Worm (Caenorhabditis elegans) whole organism, L4 larva: ENCODE data around the gene atg-18.

ENCODE experiments used
- D1046.2 ChIP-seq: fragments of 200-800 bp; sonication (Bioruptor generic); IDR thresholded peaks from 2 replicates; pipeline ENCODE4 v1.3.6; 2022; ENCODE audit warnings: missing genetic modification characterization, missing compliant biosample characterization
- F37D6.2 ChIP-seq: sonication (generic microtip); optimal IDR thresholded peaks from 2 replicates; lab custom pipeline; 2016; ENCODE audit warnings: mild to moderate bottlenecking, missing genetic modification characterization, missing compliant biosample characterization
- F49E8.2 ChIP-seq: sonication (generic microtip); optimal IDR thresholded peaks from 2 replicates; lab custom pipeline; 2016; ENCODE audit warnings: missing compliant biosample characterization, mild to moderate bottlenecking, missing genetic modification characterization, borderline replicate concordance
- ZK546.5 ChIP-seq, 2 experiments: sonication (generic microtip); optimal IDR thresholded peaks; 2 replicates each; lab custom pipeline; 2017; ENCODE audit warnings: missing biosample characterization in 2 of 2, missing genetic modification characterization in 2 of 2
- aha-1 ChIP-seq: fragments of 150-350 bp; peaks from one replicate; lab custom pipeline; 2014; ENCODE audit warnings: missing biosample characterization, missing genetic modification characterization
- aly-2 ChIP-seq: sonication (generic microtip); optimal IDR thresholded peaks from 2 replicates; lab custom pipeline; 2018; ENCODE audit warnings: missing biosample characterization, missing genetic modification characterization
- arid-1 ChIP-seq: fragments of 200-800 bp; sonication (Bioruptor generic); conservative IDR thresholded peaks from 2 replicates; pipeline ENCODE4 v1.3.6; 2022; ENCODE audit warnings: missing genetic modification reagents, missing genetic modification characterization, missing compliant biosample characterization
- attf-4 ChIP-seq: sonication (generic microtip); optimal IDR thresholded peaks from 3 replicates; lab custom pipeline; 2017; ENCODE audit warnings: missing biosample characterization, missing genetic modification characterization
- ceh-62 ChIP-seq: sonication (generic microtip); optimal IDR thresholded peaks from 2 replicates; lab custom pipeline; 2017; ENCODE audit warnings: missing biosample characterization, missing genetic modification characterization
- cey-2 ChIP-seq: sonication (generic microtip); optimal IDR thresholded peaks from 3 replicates; lab custom pipeline; 2017; ENCODE audit warnings: missing genetic modification characterization, mild to moderate bottlenecking, missing compliant biosample characterization, antibody characterized with exemption, borderline replicate concordance; ENCODE audit not compliant: insufficient read depth
- ctbp-1 ChIP-seq: fragments of 200-800 bp; sonication (Bioruptor generic); IDR thresholded peaks from 2 replicates; pipeline ENCODE4 v1.3.6; 2022; ENCODE audit warnings: missing genetic modification reagents, missing genetic modification characterization, missing compliant biosample characterization
- daf-12 ChIP-seq: fragments of 150-350 bp; optimal IDR thresholded peaks from 2 replicates; lab custom pipeline; 2014; ENCODE audit warnings: missing biosample characterization, missing genetic modification reagents, missing genetic modification characterization
- daf-16 ChIP-seq, 3 experiments: sonication (generic microtip); optimal IDR thresholded peaks; 2 replicates each; lab custom pipeline; 2016 to 2017; ENCODE audit warnings: missing genetic modification characterization in 3 of 3, missing genetic modification reagents in 3 of 3, mild to moderate bottlenecking in 2 of 3, missing compliant biosample characterization in 2 of 3, missing biosample characterization in 1 of 3, moderate library complexity in 1 of 3
- daf-19 ChIP-seq: fragments of 200-800 bp; sonication (Bioruptor generic); conservative IDR thresholded peaks from 2 replicates; pipeline ENCODE4 v1.3.6; 2022; ENCODE audit warnings: missing genetic modification characterization, missing compliant biosample characterization
- duxl-1 ChIP-seq: sonication (generic microtip); optimal IDR thresholded peaks from 2 replicates; lab custom pipeline; 2016; ENCODE audit warnings: mild to moderate bottlenecking, missing genetic modification characterization, moderate library complexity, missing compliant biosample characterization; ENCODE audit not compliant: poor library complexity
- egl-27 ChIP-seq: sonication (generic microtip); optimal IDR thresholded peaks from 3 replicates; lab custom pipeline; 2017; ENCODE audit warnings: missing biosample characterization, missing genetic modification reagents, missing genetic modification characterization
- egl-43 ChIP-seq: fragments of 200-800 bp; sonication (Bioruptor generic); IDR thresholded peaks from 2 replicates; pipeline ENCODE4 v1.3.6; 2022; ENCODE audit warnings: missing genetic modification reagents, missing genetic modification characterization, missing compliant biosample characterization
- fkh-10 ChIP-seq: fragments of 150-350 bp; optimal IDR thresholded peaks from 2 replicates; lab custom pipeline; 2014; ENCODE audit warnings: missing biosample characterization, missing genetic modification reagents, missing genetic modification characterization
- hlh-30 ChIP-seq: sonication (generic microtip); optimal IDR thresholded peaks from 2 replicates; lab custom pipeline; 2017; ENCODE audit warnings: antibody characterized with exemption, mild to moderate bottlenecking, missing genetic modification characterization, missing compliant biosample characterization; ENCODE audit not compliant: insufficient read depth
- hmg-1.1 ChIP-seq: fragments of 200-800 bp; sonication (Bioruptor generic); IDR thresholded peaks from 2 replicates; pipeline ENCODE4 v1.3.6; 2022; ENCODE audit warnings: missing genetic modification reagents, missing genetic modification characterization, missing compliant biosample characterization
- jun-1 ChIP-seq: fragments of 150-350 bp; optimal IDR thresholded peaks from 2 replicates; lab custom pipeline; 2014; ENCODE audit warnings: missing biosample characterization, missing genetic modification reagents, missing genetic modification characterization
- lim-7 ChIP-seq: fragments of 200-800 bp; sonication (Bioruptor generic); IDR thresholded peaks from 2 replicates; pipeline ENCODE4 v1.3.6; 2022; ENCODE audit warnings: missing genetic modification characterization, missing compliant biosample characterization
- lin-13 ChIP-seq: fragments of 150-350 bp; optimal IDR thresholded peaks from 2 replicates; lab custom pipeline; 2014; ENCODE audit warnings: missing biosample characterization, missing genetic modification reagents, missing genetic modification characterization
- lin-38 ChIP-seq: fragments of 200-800 bp; sonication (Bioruptor generic); IDR thresholded peaks from 2 replicates; pipeline ENCODE4 v1.3.6; 2022; ENCODE audit warnings: missing genetic modification reagents, missing genetic modification characterization, missing compliant biosample characterization
- lin-39 ChIP-seq: fragments of 150-350 bp; optimal IDR thresholded peaks from 2 replicates; lab custom pipeline; 2014; ENCODE audit warnings: missing biosample characterization, missing genetic modification reagents, missing genetic modification characterization
- lir-3 ChIP-seq: sonication (generic microtip); optimal IDR thresholded peaks from 2 replicates; lab custom pipeline; 2016; ENCODE audit warnings: mild to moderate bottlenecking, missing genetic modification characterization, missing compliant biosample characterization
- lsy-2 ChIP-seq, 2 experiments: fragments of 150-350 bp in 1 of 2; sonication (generic microtip) in 1 of 2; optimal IDR thresholded peaks; 2 replicates each; lab custom pipeline; 2014 to 2017; ENCODE audit warnings: missing biosample characterization in 2 of 2, missing genetic modification characterization in 2 of 2
- madf-9 ChIP-seq: fragments of 200-800 bp; sonication (Bioruptor generic); conservative IDR thresholded peaks from 2 replicates; pipeline ENCODE4 v1.3.6; 2022; ENCODE audit warnings: missing genetic modification reagents, missing genetic modification characterization, missing compliant biosample characterization
- mes-2 ChIP-seq: sonication (generic microtip); optimal IDR thresholded peaks from 2 replicates; lab custom pipeline; 2016; ENCODE audit warnings: missing genotype, mild to moderate bottlenecking, missing genetic modification characterization, missing compliant biosample characterization; ENCODE audit not compliant: poor library complexity, severe bottlenecking
- mxl-2 ChIP-seq: fragments of 200-800 bp; sonication (Bioruptor generic); conservative IDR thresholded peaks from 2 replicates; pipeline ENCODE4 v1.3.6; 2022; ENCODE audit warnings: missing genetic modification reagents, missing genetic modification characterization, missing compliant biosample characterization
- mxl-3 ChIP-seq: fragments of 200-800 bp; sonication (Bioruptor generic); optimal IDR thresholded peaks from 2 replicates; lab custom pipeline; 2018; ENCODE audit warnings: mild to moderate bottlenecking, missing genetic modification characterization, missing compliant biosample characterization
- nhr-10 ChIP-seq: fragments of 150-350 bp; optimal IDR thresholded peaks from 2 replicates; lab custom pipeline; 2014; ENCODE audit warnings: missing biosample characterization, missing genetic modification characterization
- nhr-25 ChIP-seq: sonication (generic microtip); optimal IDR thresholded peaks from 2 replicates; lab custom pipeline; 2017; ENCODE audit warnings: missing genetic modification characterization, mild to moderate bottlenecking, missing compliant biosample characterization, antibody characterized with exemption, moderate library complexity, borderline replicate concordance; ENCODE audit not compliant: insufficient read depth
- nhr-28 ChIP-seq: fragments of 150-350 bp; optimal IDR thresholded peaks from 2 replicates; lab custom pipeline; 2014; ENCODE audit warnings: missing biosample characterization, missing genetic modification characterization
- nhr-48 ChIP-seq: sonication (generic microtip); optimal IDR thresholded peaks from 2 replicates; lab custom pipeline; 2016; ENCODE audit warnings: mild to moderate bottlenecking, missing genetic modification characterization, missing compliant biosample characterization
- nhr-76 ChIP-seq: fragments of 150-350 bp; optimal IDR thresholded peaks from 2 replicates; lab custom pipeline; 2014; ENCODE audit warnings: missing biosample characterization, missing genetic modification characterization
- pha-4 ChIP-seq, 2 experiments: fragments of 150-350 bp in 1 of 2; fragments of 200-800 bp in 1 of 2; sonication (Bioruptor generic) in 1 of 2; IDR thresholded peaks in 1 of 2; optimal IDR thresholded peaks in 1 of 2; 2 replicates each; pipeline versions ENCODE4 v1.3.6 to Lab custom; 2014 to 2022; ENCODE audit warnings: missing genetic modification characterization in 2 of 2, missing genetic modification reagents in 2 of 2, missing biosample characterization in 1 of 2, missing compliant biosample characterization in 1 of 2
- pqm-1 ChIP-seq: sonication (generic microtip); optimal IDR thresholded peaks from 2 replicates; lab custom pipeline; 2017; ENCODE audit warnings: missing biosample characterization, missing genetic modification characterization
- saeg-2 ChIP-seq: fragments of 200-800 bp; sonication (Bioruptor generic); IDR thresholded peaks from 2 replicates; pipeline ENCODE4 v1.3.6; 2022; ENCODE audit warnings: missing genetic modification reagents, missing genetic modification characterization, missing compliant biosample characterization
- snpc-1.2 ChIP-seq: fragments of 200-800 bp; sonication (Bioruptor generic); IDR thresholded peaks from 2 replicates; pipeline ENCODE4 v1.3.6; 2022; ENCODE audit warnings: missing genetic modification reagents, missing genetic modification characterization, missing compliant biosample characterization
- spr-1 ChIP-seq: sonication (generic microtip); optimal IDR thresholded peaks from 2 replicates; lab custom pipeline; 2016; ENCODE audit warnings: mild to moderate bottlenecking, missing genetic modification characterization, missing compliant biosample characterization
- tag-97 ChIP-seq: fragments of 200-800 bp; sonication (Bioruptor generic); IDR thresholded peaks from 2 replicates; pipeline ENCODE4 v1.3.6; 2022; ENCODE audit warnings: missing genetic modification characterization, missing compliant biosample characterization
- unc-62 ChIP-seq, 3 experiments: fragments of 150-350 bp in 1 of 3; sonication (generic microtip); optimal IDR thresholded peaks in 2 of 3; peaks in 1 of 3; 1 replicate in 1 of 3; 2 replicates in 2 of 3; lab custom pipeline; 2014 to 2017; ENCODE audit warnings: missing biosample characterization in 3 of 3, missing genetic modification characterization in 3 of 3, missing genetic modification reagents in 3 of 3, missing genotype in 1 of 3
- zfp-3 ChIP-seq: fragments of 200-800 bp; sonication (Bioruptor generic); conservative IDR thresholded peaks from 2 replicates; pipeline ENCODE4 v1.3.6; 2022; ENCODE audit warnings: missing genetic modification reagents, missing genetic modification characterization, missing compliant biosample characterization
- zip-11 ChIP-seq: fragments of 200-800 bp; sonication (Bioruptor generic); IDR thresholded peaks from 2 replicates; pipeline ENCODE4 v1.3.6; 2022; ENCODE audit warnings: missing genetic modification characterization, missing compliant biosample characterization
- zip-2 ChIP-seq: fragments of 150-350 bp; optimal IDR thresholded peaks from 2 replicates; lab custom pipeline; 2014; ENCODE audit warnings: missing biosample characterization, missing genetic modification characterization
- ztf-11 ChIP-seq: fragments of 150-350 bp; optimal IDR thresholded peaks from 2 replicates; lab custom pipeline; 2014; ENCODE audit warnings: missing biosample characterization, missing genetic modification characterization
- ztf-7 ChIP-seq: fragments of 150-350 bp; optimal IDR thresholded peaks from 2 replicates; lab custom pipeline; 2014; ENCODE audit warnings: missing biosample characterization, missing genetic modification characterization

atg-18 gene

ce11 chrV:8651007-8651711 lies 20.0 kb upstream of the atg-18 start:
- TF ChIP-seq lin-39 (tag; lab: Kevin White, UChicago) (no peak), nhr-28 (peak; percentile 77), spr-1 (tag; lab: Kevin White, UChicago) (no peak), zip-11 (GFP tag; lab: Robert Waterston, UW) (no peak), tag-97 (GFP tag; lab: Robert Waterston, UW) (no peak), duxl-1 (tag; lab: Kevin White, UChicago) (no peak), egl-43 (GFP tag; lab: Robert Waterston, UW) (no peak), ceh-62 (tag; lab: Kevin White, UChicago) (no peak), mxl-3 (GFP tag; lab: Kevin White, UChicago) (peak; percentile 42), pqm-1 (tag; lab: Kevin White, UChicago) (peak; percentile 99), snpc-1.2 (GFP tag; lab: Robert Waterston, UW) (no peak), hmg-1.1 (GFP tag; lab: Robert Waterston, UW) (no peak), ztf-7 (no peak), lir-3 (tag; lab: Kevin White, UChicago) (no peak), ZK546.5 (tag; optimal IDR thresholded peaks at IDR 0.05; lab: Kevin White, UChicago) (no peak), attf-4 (no peak), ztf-11 (tag; lab: Kevin White, UChicago) (no peak), egl-27 (no peak), aly-2 (tag; lab: Kevin White, UChicago) (no peak), pha-4 (GFP tag; IDR thresholded peaks at IDR 0.05; lab: Robert Waterston, UW) (peak; percentile 85; the same call in 1 of the 2 replicates), pha-4 (tag; optimal IDR thresholded peaks at IDR 0.05; lab: Kevin White, UChicago) (peak; percentile 23), arid-1 (GFP tag; lab: Robert Waterston, UW) (no peak), cey-2 (tag; lab: Kevin White, UChicago) (peak; percentile 74), zfp-3 (GFP tag; lab: Robert Waterston, UW) (no peak), ctbp-1 (no peak), nhr-25 (tag; lab: Kevin White, UChicago) (no peak), hlh-30 (tag; lab: Kevin White, UChicago) (peak; percentile 40), nhr-10 (tag; lab: Kevin White, UChicago) (peak; percentile 55), daf-12 (tag; lab: Kevin White, UChicago) (no peak), aha-1 (tag; lab: Kevin White, UChicago) (no peak), lin-38 (no peak), saeg-2 (GFP tag; lab: Robert Waterston, UW) (0 out of 2 replicates have a peak, but pooled peaks have one; percentile 40), lin-13 (GFP tag; lab: Kevin White, UChicago) (no peak), F49E8.2 (tag; lab: Kevin White, UChicago) (no peak), mes-2 (tag; lab: Kevin White, UChicago) (peak; percentile 27), lim-7 (GFP tag; lab: Robert Waterston, UW) (no peak), daf-19 (no peak), D1046.2 (no peak), nhr-76 (tag; lab: Kevin White, UChicago) (no peak), lsy-2 (tag; optimal IDR thresholded peaks at IDR 0.05; lab: Kevin White, UChicago) (peak in 1 of 2 experiments; percentile 56), mxl-2 (no peak), unc-62 (GFP tag; optimal IDR thresholded peaks at IDR 0.05 in 1 of 2; lab: Kevin White, UChicago) (peak; percentile 88 to 96), unc-62 (tag; optimal IDR thresholded peaks at IDR 0.05; lab: Kevin White, UChicago) (no peak), jun-1 (tag; lab: Kevin White, UChicago) (peak; percentile 64), nhr-48 (peak; percentile 94), madf-9 (GFP tag; lab: Robert Waterston, UW) (no peak), daf-16 (GFP tag; optimal IDR thresholded peaks at IDR 0.05; lab: Kevin White, UChicago) (peak in 1 of 2 experiments; percentile 94), daf-16 (tag; optimal IDR thresholded peaks at IDR 0.05; lab: Kevin White, UChicago) (peak; percentile 99), fkh-10 (GFP tag; lab: Kevin White, UChicago) (no peak), zip-2 (tag; lab: Kevin White, UChicago) (no peak), F37D6.2 (tag; lab: Kevin White, UChicago) (no peak)
